Worm (Caenorhabditis elegans): Measurements from ENCODE around the gene C09G9.3.

DNA sequence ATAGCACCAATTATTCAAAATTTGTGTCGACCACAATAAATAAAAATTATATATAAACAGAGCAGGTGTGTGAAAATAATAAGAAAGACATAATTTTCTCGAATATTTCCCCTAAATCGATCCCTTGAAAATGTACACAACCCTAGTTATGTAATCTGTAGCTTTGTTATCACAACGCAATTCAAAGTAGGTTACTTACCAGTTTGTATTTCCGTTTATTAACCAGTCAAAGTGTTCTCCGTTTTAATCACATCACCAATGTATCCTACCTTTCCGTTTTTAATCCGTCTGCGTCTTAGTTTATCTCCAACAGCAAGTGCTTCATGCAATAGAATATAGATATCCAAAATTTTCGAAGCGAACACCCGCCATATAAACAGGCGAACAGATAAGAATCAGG lies 19.6 kb downstream of the C09G9.3 start:
- TF ChIP-seq him-1 (tag; optimal IDR thresholded peaks at IDR 0.05) (no peak), W03F9.2 (tag; optimal IDR thresholded peaks at IDR 0.05) (no peak), dao-5 (tag; optimal IDR thresholded peaks at IDR 0.05) (no peak)
